Worm (Caenorhabditis elegans) whole organism, L2 larva: ENCODE results near the gene tbc-19.

Source experiments
- R02D3.7 ChIP-seq: fragments of 150-350 bp; optimal IDR thresholded peaks from 2 replicates; lab custom pipeline; 2014; ENCODE audit warnings: missing biosample characterization, missing genetic modification characterization
- ZK546.5 ChIP-seq: sonication (generic microtip); optimal IDR thresholded peaks from 2 replicates; lab custom pipeline; 2017; ENCODE audit warnings: missing biosample characterization, missing genetic modification characterization
- blmp-1 ChIP-seq: sonication (generic microtip); optimal IDR thresholded peaks from 2 replicates; lab custom pipeline; 2017; ENCODE audit warnings: missing genetic modification characterization, mild to moderate bottlenecking, missing compliant biosample characterization, antibody characterized with exemption, moderate library complexity; ENCODE audit not compliant: insufficient read depth
- ceh-82 ChIP-seq: fragments of 150-350 bp; optimal IDR thresholded peaks from 2 replicates; lab custom pipeline; 2014; ENCODE audit warnings: missing biosample characterization, missing genetic modification characterization
- elt-1 ChIP-seq: fragments of 150-350 bp; optimal IDR thresholded peaks from 2 replicates; lab custom pipeline; 2014; ENCODE audit warnings: missing biosample characterization, missing genetic modification characterization
- lin-13 ChIP-seq: fragments of 150-350 bp; optimal IDR thresholded peaks from 2 replicates; lab custom pipeline; 2014; ENCODE audit warnings: missing biosample characterization, missing genetic modification reagents, missing genetic modification characterization
- lsy-2 ChIP-seq, 2 experiments: fragments of 150-350 bp in 1 of 2; sonication (generic microtip) in 1 of 2; optimal IDR thresholded peaks; 2 replicates each; lab custom pipeline; 2014 to 2017; ENCODE audit warnings: missing biosample characterization in 2 of 2, missing genetic modification characterization in 2 of 2
- mdl-1 ChIP-seq, 2 experiments: fragments of 150-350 bp in 1 of 2; sonication (generic microtip) in 1 of 2; optimal IDR thresholded peaks; 2 replicates each; lab custom pipeline; 2017; ENCODE audit warnings: missing biosample characterization in 2 of 2, missing genetic modification characterization in 2 of 2
- nhr-12 ChIP-seq: fragments of 150-350 bp; optimal IDR thresholded peaks from 2 replicates; lab custom pipeline; 2014; ENCODE audit warnings: missing biosample characterization, missing genetic modification characterization
- nhr-23 ChIP-seq: fragments of 150-350 bp; optimal IDR thresholded peaks from 2 replicates; lab custom pipeline; 2014; ENCODE audit warnings: missing biosample characterization, missing genetic modification reagents, missing genetic modification characterization
- nhr-25 ChIP-seq: fragments of 150-350 bp; sonication (generic microtip); optimal IDR thresholded peaks from 3 replicates; lab custom pipeline; 2014; ENCODE audit warnings: missing biosample characterization, missing genetic modification characterization
- sma-9 ChIP-seq, 2 experiments: fragments of 150-350 bp in 1 of 2; sonication (generic microtip) in 1 of 2; optimal IDR thresholded peaks; 2 replicates each; lab custom pipeline; 2014 to 2016; ENCODE audit warnings: missing genetic modification characterization in 2 of 2, mild to moderate bottlenecking in 1 of 2, missing biosample characterization in 1 of 2, missing compliant biosample characterization in 1 of 2, missing genetic modification reagents in 1 of 2, moderate library complexity in 1 of 2
- zag-1 ChIP-seq: fragments of 150-350 bp; optimal IDR thresholded peaks from 2 replicates; lab custom pipeline; 2014; ENCODE audit warnings: missing biosample characterization, missing genetic modification characterization

ce11 chrX:13969257-13969968 lies 42.9 kb downstream of the tbc-19 start:
- TF ChIP-seq lsy-2 (tag; optimal IDR thresholded peaks at IDR 0.05; lab: Kevin White, UChicago) = peak; percentile 27 to 82
- peak; percentile 76 for TF ChIP-seq zag-1 (tag; lab: Kevin White, UChicago)
- TF ChIP-seq lin-13 (GFP tag; lab: Kevin White, UChicago) = peak; percentile 73
- no peak for TF ChIP-seq nhr-23
- TF ChIP-seq elt-1 (tag; lab: Kevin White, UChicago) = no peak
- no peak for TF ChIP-seq ZK546.5 (tag; lab: Kevin White, UChicago)
- peak; percentile 10 to 82 for TF ChIP-seq mdl-1 (tag; optimal IDR thresholded peaks at IDR 0.05; lab: Kevin White, UChicago)
- TF ChIP-seq nhr-12 (tag; lab: Kevin White, UChicago) = no peak
- TF ChIP-seq R02D3.7 (tag; lab: Kevin White, UChicago) = no peak
- no peak for TF ChIP-seq ceh-82 (tag; lab: Kevin White, UChicago)
- TF ChIP-seq nhr-25 (tag; lab: Kevin White, UChicago) = no peak
- peak; percentile 32 for TF ChIP-seq blmp-1
- peak; percentile 86 for TF ChIP-seq sma-9 (GFP tag; optimal IDR thresholded peaks at IDR 0.05; lab: Kevin White, UChicago)
- TF ChIP-seq sma-9 (tag; optimal IDR thresholded peaks at IDR 0.05; lab: Kevin White, UChicago) = no peak
